Fruit fly (Drosophila melanogaster) whole organism, larva: ENCODE measurements around the gene Fer3.

Experiments used
- noc ChIP-seq: fragments of 200-800 bp; sonication (Bioruptor generic); optimal IDR thresholded peaks from 3 replicates; lab custom pipeline; 2019; ENCODE audit warnings: missing biosample characterization, mild to moderate bottlenecking, missing genetic modification characterization, moderate library complexity

Gene Fer3

dm6 chr3R:11679513-11679912 is 14.6 kb downstream of the Fer3 start, which contains the start of the genes Taf12 and Ho:
Gene Taf12, minus strand, starts transcription at chr3R:11679690.
Gene Ho, plus strand, starts transcription at chr3R:11679743.
- no peak for TF ChIP-seq noc (tag; lab: Kevin White, UChicago)

dm6 chr3R:11678016-11678415 is 16.1 kb downstream of the Fer3 start, which contains the start of gene CG18476:
Gene CG18476, minus strand, starts transcription at chr3R:11678116.
- TF ChIP-seq noc (tag; lab: Kevin White, UChicago): peak; percentile 87

dm6 chr3R:11673955-11674663 is 20.0 kb downstream of the Fer3 start, which contains the start of gene CG14715:
Gene CG14715, plus strand, starts transcription at chr3R:11674221.
- TF ChIP-seq noc (tag; lab: Kevin White, UChicago): peak; percentile 31

dm6 chr3R:11671784-11672183 is 22.3 kb downstream of the Fer3 start:
- no peak for TF ChIP-seq noc (tag; lab: Kevin White, UChicago)

dm6 chr3R:11670888-11671287 is 23.2 kb downstream of the Fer3 start:
- no peak for TF ChIP-seq noc (tag; lab: Kevin White, UChicago)

- TF ChIP-seq noc (tag; lab: Kevin White, UChicago): no peak
Observed at dm6 chr3R:11669954-11670347, 24.2 kb downstream of the Fer3 start.

- TF ChIP-seq noc (tag; lab: Kevin White, UChicago): no peak
Observed at dm6 chr3R:11669017-11669953, 24.8 kb downstream of the Fer3 start.

dm6 chr3R:11665925-11666687 is 28.0 kb downstream of the Fer3 start:
- no peak for TF ChIP-seq noc (tag; lab: Kevin White, UChicago)

dm6 chr3R:11665508-11665907 is 28.6 kb downstream of the Fer3 start:
- no peak for TF ChIP-seq noc (tag; lab: Kevin White, UChicago)

- no peak for TF ChIP-seq noc (tag; lab: Kevin White, UChicago)
Observed at dm6 chr3R:11663441-11663840, 30.7 kb downstream of the Fer3 start.

- TF ChIP-seq noc (tag; lab: Kevin White, UChicago): no peak
Observed at dm6 chr3R:11662617-11663016, 31.5 kb downstream of the Fer3 start.

- no peak for TF ChIP-seq noc (tag; lab: Kevin White, UChicago)
Observed at dm6 chr3R:11661712-11662111, 32.4 kb downstream of the Fer3 start.

dm6 chr3R:11661187-11661586 is 32.9 kb downstream of the Fer3 start:
- TF ChIP-seq noc (tag; lab: Kevin White, UChicago): no peak

dm6 chr3R:11657786-11658193 is 36.3 kb downstream of the Fer3 start:
- TF ChIP-seq noc (tag; lab: Kevin White, UChicago): peak; percentile 62

- peak; percentile 96 for TF ChIP-seq noc (tag; lab: Kevin White, UChicago)
Observed at dm6 chr3R:11656614-11657216, 37.4 kb downstream of the Fer3 start.
